Fruit fly (Drosophila melanogaster) whole organism, embryonic: Measurements from ENCODE around the gene Rrp1.

ENCODE experiments used
- Antp ChIP-seq: fragments of 200-800 bp; sonication (Bioruptor generic); optimal IDR thresholded peaks from 3 replicates; lab custom pipeline; 2016; ENCODE audit warnings: missing biosample characterization, missing genetic modification characterization
- CG1024 ChIP-seq: fragments of 200-800 bp; sonication (Bioruptor generic); IDR thresholded peaks from 2 replicates; pipeline ENCODE4 v1.3.6; 2022; ENCODE audit warnings: missing biosample characterization, missing genetic modification characterization
- CG10267 ChIP-seq: fragments of 200-800 bp; sonication (Bioruptor generic); optimal IDR thresholded peaks from 2 replicates; lab custom pipeline; 2018; ENCODE audit warnings: missing biosample characterization, mild to moderate bottlenecking, missing genetic modification characterization, moderate library complexity
- CG12391 ChIP-seq: fragments of 200-800 bp; sonication (Bioruptor generic); optimal IDR thresholded peaks from 3 replicates; lab custom pipeline; 2018; ENCODE audit warnings: missing biosample characterization, mild to moderate bottlenecking, missing genetic modification characterization, moderate library complexity
- CG12769 ChIP-seq: fragments of 200-800 bp; sonication (Bioruptor generic); optimal IDR thresholded peaks from 2 replicates; lab custom pipeline; 2019; ENCODE audit warnings: missing biosample characterization, mild to moderate bottlenecking, missing genetic modification characterization, moderate library complexity
- CG13775 ChIP-seq: fragments of 200-800 bp; sonication (Bioruptor generic); optimal IDR thresholded peaks from 3 replicates; lab custom pipeline; 2017; ENCODE audit warnings: missing biosample characterization, mild to moderate bottlenecking, missing genetic modification characterization
- CG13894 ChIP-seq: fragments of 200-800 bp; sonication (Bioruptor generic); optimal IDR thresholded peaks from 3 replicates; lab custom pipeline; 2018; ENCODE audit warnings: missing biosample characterization, mild to moderate bottlenecking, missing genetic modification characterization, moderate library complexity
- CG15479 ChIP-seq: fragments of 200-800 bp; sonication (Bioruptor generic); optimal IDR thresholded peaks from 3 replicates; lab custom pipeline; 2019; ENCODE audit warnings: missing biosample characterization, mild to moderate bottlenecking, missing genetic modification characterization, moderate library complexity
- CG17385 ChIP-seq: fragments of 200-800 bp; sonication (Bioruptor generic); optimal IDR thresholded peaks from 3 replicates; lab custom pipeline; 2018; ENCODE audit warnings: missing biosample characterization, mild to moderate bottlenecking, missing genetic modification characterization
- CG18599 ChIP-seq: fragments of 200-800 bp; sonication (Bioruptor generic); optimal IDR thresholded peaks from 3 replicates; lab custom pipeline; 2017; ENCODE audit warnings: missing biosample characterization, missing genetic modification characterization, mild to moderate bottlenecking, moderate library complexity, missing genetic modification reagents
- CG2116 ChIP-seq: fragments of 200-800 bp; sonication (Bioruptor generic); optimal IDR thresholded peaks from 3 replicates; lab custom pipeline; 2018; ENCODE audit warnings: missing biosample characterization, mild to moderate bottlenecking, missing genetic modification characterization
- CG2199 ChIP-seq: fragments of 200-800 bp; sonication (Bioruptor generic); IDR thresholded peaks from 3 replicates; pipeline ENCODE4 v1.3.6; 2022; ENCODE audit warnings: missing biosample characterization, missing genetic modification characterization
- CG5180 ChIP-seq: fragments of 200-800 bp; sonication (Bioruptor generic); optimal IDR thresholded peaks from 3 replicates; lab custom pipeline; 2017; ENCODE audit warnings: missing biosample characterization, missing genetic modification characterization, mild to moderate bottlenecking, moderate library complexity, missing genetic modification reagents
- CG6254 ChIP-seq: fragments of 200-800 bp; sonication (Bioruptor generic); optimal IDR thresholded peaks from 3 replicates; lab custom pipeline; 2017; ENCODE audit warnings: mild to moderate bottlenecking, missing biosample characterization, missing genetic modification reagents, missing genetic modification characterization
- CG7271 ChIP-seq: fragments of 200-800 bp; sonication (Bioruptor generic); optimal IDR thresholded peaks from 2 replicates; lab custom pipeline; 2018; ENCODE audit warnings: missing biosample characterization, mild to moderate bottlenecking, missing genetic modification characterization, moderate library complexity
- CG8290 ChIP-seq, 3 experiments: fragments of 200-800 bp; sonication (Bioruptor generic); optimal IDR thresholded peaks; 2 replicates each; lab custom pipeline; 2016 to 2019; ENCODE audit warnings: missing biosample characterization in 3 of 3, missing genetic modification characterization in 3 of 3, mild to moderate bottlenecking in 2 of 3, moderate library complexity in 1 of 3
- CG9727 ChIP-seq: fragments of 200-800 bp; sonication (Bioruptor generic); optimal IDR thresholded peaks from 3 replicates; lab custom pipeline; 2017; ENCODE audit warnings: missing biosample characterization, mild to moderate bottlenecking, missing genetic modification characterization
- CG9876 ChIP-seq: fragments of 200-800 bp; sonication (Bioruptor generic); optimal IDR thresholded peaks from 2 replicates; lab custom pipeline; 2016; ENCODE audit warnings: missing biosample characterization, missing genetic modification characterization
- Camta ChIP-seq: fragments of 200-800 bp; sonication (Bioruptor generic); optimal IDR thresholded peaks from 2 replicates; lab custom pipeline; 2016; ENCODE audit warnings: missing biosample characterization, missing genetic modification characterization
- Deaf1 ChIP-seq: fragments of 200-800 bp; optimal IDR thresholded peaks from 3 replicates; lab custom pipeline; 2019; ENCODE audit warnings: missing biosample characterization, mild to moderate bottlenecking, missing genetic modification characterization, moderate library complexity
- Doc3 ChIP-seq: fragments of 200-800 bp; sonication (Bioruptor generic); IDR thresholded peaks from 3 replicates; pipeline ENCODE4 v1.3.6; 2022; ENCODE audit warnings: missing biosample characterization, missing genetic modification characterization; ENCODE audit not compliant: partially characterized antibody
- Med ChIP-seq: fragments of 200-800 bp; sonication (Bioruptor generic); peaks from one replicate; lab custom pipeline; 2016; ENCODE audit warnings: missing biosample characterization, missing genetic modification characterization, mild to moderate bottlenecking, inconsistent platforms, moderate library complexity
- Mes4 ChIP-seq: fragments of 200-800 bp; sonication (Bioruptor generic); optimal IDR thresholded peaks from 2 replicates; lab custom pipeline; 2016; ENCODE audit warnings: missing biosample characterization, missing genetic modification characterization
- Trl ChIP-seq, 3 experiments: fragments of >200 bp in 2 of 3; fragments of 200-800 bp in 1 of 3; sonication (Bioruptor generic) in 1 of 3; optimal IDR thresholded peaks; 2 replicates in 1 of 3; 3 replicates in 2 of 3; lab custom pipeline; 2016 to 2017; ENCODE audit warnings: missing biosample characterization in 1 of 3, missing genetic modification characterization in 1 of 3
- ab ChIP-seq: fragments of 200-800 bp; sonication (Bioruptor generic); optimal IDR thresholded peaks from 2 replicates; lab custom pipeline; 2016; ENCODE audit warnings: missing biosample characterization, missing genetic modification characterization
- ato ChIP-seq: fragments of 200-800 bp; sonication (Bioruptor generic); IDR thresholded peaks from 2 replicates; pipeline ENCODE4 v1.3.6; 2022; ENCODE audit warnings: missing biosample characterization, missing genetic modification characterization; ENCODE audit not compliant: partially characterized antibody
- bsh ChIP-seq, 2 experiments: fragments of 200-800 bp; sonication (Bioruptor generic); optimal IDR thresholded peaks; 2 replicates each; lab custom pipeline; 2017 to 2018; ENCODE audit warnings: mild to moderate bottlenecking in 2 of 2, missing biosample characterization in 2 of 2, missing genetic modification characterization in 2 of 2, moderate library complexity in 1 of 2
- chinmo ChIP-seq: fragments of 200-800 bp; sonication (Bioruptor generic); IDR thresholded peaks from 4 replicates; pipeline ENCODE4 v1.3.6; 2022; ENCODE audit warnings: missing biosample characterization, missing genetic modification characterization; ENCODE audit not compliant: partially characterized antibody
- ci ChIP-seq: fragments of 200-800 bp; sonication (Bioruptor generic); IDR thresholded peaks from 3 replicates; pipeline ENCODE4 v1.3.6; 2022; ENCODE audit warnings: missing biosample characterization, missing genetic modification characterization
- cwo ChIP-seq: fragments of 200-800 bp; sonication (Bioruptor generic); optimal IDR thresholded peaks from 3 replicates; lab custom pipeline; 2017; ENCODE audit warnings: missing biosample characterization, missing genetic modification characterization, mild to moderate bottlenecking, moderate library complexity, missing genetic modification reagents
- dmrt11E ChIP-seq: fragments of 200-800 bp; sonication (Bioruptor generic); optimal IDR thresholded peaks from 3 replicates; lab custom pipeline; 2018; ENCODE audit warnings: missing biosample characterization, mild to moderate bottlenecking, missing genetic modification characterization, moderate library complexity
- fd3F ChIP-seq: fragments of 200-800 bp; sonication (Bioruptor generic); optimal IDR thresholded peaks from 2 replicates; lab custom pipeline; 2018; ENCODE audit warnings: missing biosample characterization, mild to moderate bottlenecking, missing genetic modification characterization, moderate library complexity
- fd96Cb ChIP-seq: fragments of 200-800 bp; sonication (Bioruptor generic); optimal IDR thresholded peaks from 2 replicates; lab custom pipeline; 2018; ENCODE audit warnings: missing biosample characterization, mild to moderate bottlenecking, missing genetic modification characterization, moderate library complexity
- p53 ChIP-seq: fragments of 200-800 bp; sonication (Bioruptor generic); optimal IDR thresholded peaks from 2 replicates; lab custom pipeline; 2016; ENCODE audit warnings: missing biosample characterization, missing genetic modification characterization
- sens ChIP-seq: fragments of 200-800 bp; sonication (Bioruptor generic); peaks from one replicate; lab custom pipeline; 2016; ENCODE audit warnings: missing biosample characterization, missing genetic modification characterization
- zen2 ChIP-seq: fragments of 200-800 bp; sonication (Bioruptor generic); IDR thresholded peaks from 3 replicates; pipeline ENCODE4 v1.3.6; 2022; ENCODE audit warnings: missing biosample characterization, missing genetic modification characterization; ENCODE audit not compliant: partially characterized antibody

The Rrp1 gene

dm6 chr2L:2966917-2967316 is 5.4 kb downstream of the Rrp1 start (continued):
- TF ChIP-seq CG18599 (no peak), CG15479 (GFP tag; lab: Kevin White, UChicago) (peak; percentile 73), CG2199 (0 out of 3 replicates have a peak, but pooled peaks have one; percentile 8), CG5180 (GFP tag; lab: Kevin White, UChicago) (no peak), Antp (GFP tag; lab: Kevin White, UChicago) (no peak), Mes4 (peak; percentile 25), CG13894 (tag; lab: Kevin White, UChicago) (no peak), CG7271 (peak; percentile 87), CG9727 (GFP tag; lab: Kevin White, UChicago) (peak; percentile 49), Camta (GFP tag; lab: Kevin White, UChicago) (peak; percentile 2), p53 (peak; percentile 6), cwo (GFP tag; lab: Kevin White, UChicago) (no peak), ab (GFP tag; lab: Kevin White, UChicago) (no peak), fd3F (no peak), bsh (GFP tag; optimal IDR thresholded peaks at IDR 0.05; lab: Kevin White, UChicago) (peak in 1 of 2 experiments; percentile 14), CG2116 (GFP tag; lab: Kevin White, UChicago) (peak; percentile 86), CG12391 (tag; lab: Kevin White, UChicago) (peak; percentile 1), CG13775 (GFP tag; lab: Kevin White, UChicago) (peak; percentile 15), CG10267 (tag; lab: Kevin White, UChicago) (peak; percentile 11), CG1024 (peak; percentile 17; the same call in 1 of the 2 replicates), Doc3 (0 out of 3 replicates have a peak, but pooled peaks have one; percentile 14), CG17385 (GFP tag; lab: Kevin White, UChicago) (peak; percentile 9), sens (GFP tag; lab: Kevin White, UChicago) (peak; percentile 58), CG9876 (GFP tag; lab: Kevin White, UChicago) (peak; percentile 9), CG6254 (GFP tag; lab: Kevin White, UChicago) (peak; percentile 4), dmrt11E (peak; percentile 54), fd96Cb (no peak), CG8290 (GFP tag; optimal IDR thresholded peaks at IDR 0.05; lab: Kevin White, UChicago) (peak; percentile 31), CG8290 (tag; optimal IDR thresholded peaks at IDR 0.05; lab: Kevin White, UChicago) (peak in 1 of 2 experiments; percentile 65)
- TF ChIP-seq, all 482 proteins: peak for 60

- TF ChIP-seq Doc3 (0 out of 3 replicates have a peak, but pooled peaks have one; percentile 23), Trl (optimal IDR thresholded peaks at IDR 0.05; lab: Kevin White, UChicago) (peak; percentile 51 to 54), Trl (GFP tag; optimal IDR thresholded peaks at IDR 0.05; lab: Kevin White, UChicago) (no peak), CG12769 (tag; lab: Kevin White, UChicago) (peak; percentile 76), chinmo (GFP tag; lab: Robert Waterston, UW) (0 out of 4 replicates have a peak, but pooled peaks have one; percentile 40), Deaf1 (tag; lab: Kevin White, UChicago) (peak; percentile 82), Med (GFP tag; lab: Kevin White, UChicago) (peak; percentile 58), zen2 (GFP tag; lab: Robert Waterston, UW) (0 out of 3 replicates have a peak, but pooled peaks have one; percentile 19), ci (GFP tag; lab: Robert Waterston, UW) (no peak), ato (no peak)
Observed at dm6 chr2L:2958858-2959257, 13.4 kb downstream of the Rrp1 start.
